Fruit fly (Drosophila melanogaster) ovary, adult (tissue): Measurements from ENCODE around the gene CG32320.

Experiments
- CG17801 ChIP-seq: fragments of 200-800 bp; optimal IDR thresholded peaks from 2 replicates; lab custom pipeline; 2019; ENCODE audit warnings: missing biosample characterization, mild to moderate bottlenecking, missing genetic modification characterization, moderate library complexity; ENCODE audit not compliant: partially characterized antibody

Gene CG32320

dm6 chr3L:1447803-1448517 is 49.6 kb downstream of the CG32320 start:
- TF ChIP-seq CG17801 (GFP tag; lab: Kevin White, UChicago): no peak

dm6 chr3L:1450940-1451339 is 52.6 kb downstream of the CG32320 start:
- TF ChIP-seq CG17801 (GFP tag; lab: Kevin White, UChicago): no peak
